Fruit fly (Drosophila melanogaster) whole organism, wandering third instar larva: ENCODE measurements around the gene CG4004.

ENCODE experiments used
- Abd-B ChIP-seq: fragments of >200 bp; optimal IDR thresholded peaks from 2 replicates; lab custom pipeline; 2017; ENCODE audit warnings: missing biosample characterization, missing genetic modification characterization
- CG32264 ChIP-seq: fragments of 200-800 bp; sonication (Bioruptor generic); optimal IDR thresholded peaks from 2 replicates; lab custom pipeline; 2016; ENCODE audit warnings: missing biosample characterization, missing genetic modification characterization
- CG9705 ChIP-seq: fragments of 200-800 bp; sonication (Bioruptor generic); optimal IDR thresholded peaks from 2 replicates; lab custom pipeline; 2018; ENCODE audit warnings: missing biosample characterization, mild to moderate bottlenecking, missing genetic modification characterization
- CrebA ChIP-seq: fragments of 200-800 bp; sonication (Bioruptor generic); optimal IDR thresholded peaks from 2 replicates; lab custom pipeline; 2016; ENCODE audit warnings: missing biosample characterization, mild to moderate bottlenecking, missing genetic modification characterization, borderline replicate concordance
- Dfd ChIP-seq: fragments of >200 bp; optimal IDR thresholded peaks from 2 replicates; lab custom pipeline; 2017; ENCODE audit warnings: missing biosample characterization, missing genetic modification characterization
- Dif ChIP-seq: fragments of 200-275, 200-300 bp; sonication (Bioruptor generic); optimal IDR thresholded peaks from 2 replicates; lab custom pipeline; 2018; ENCODE audit warnings: missing biosample characterization, missing genetic modification characterization; ENCODE audit not compliant: partially characterized antibody
- GATAd ChIP-seq: sonication (Bioruptor generic); optimal IDR thresholded peaks from 2 replicates; lab custom pipeline; 2016; ENCODE audit warnings: missing biosample characterization, missing genetic modification characterization
- HLH106 ChIP-seq: fragments of 200-800 bp; optimal IDR thresholded peaks from 3 replicates; lab custom pipeline; 2019; ENCODE audit warnings: missing biosample characterization, mild to moderate bottlenecking, missing genetic modification characterization, moderate library complexity
- Hnf4 ChIP-seq: fragments of 200-800 bp; sonication (Bioruptor generic); optimal IDR thresholded peaks from 2 replicates; lab custom pipeline; 2016; ENCODE audit warnings: missing biosample characterization, mild to moderate bottlenecking, missing genetic modification characterization
- Hr78 ChIP-seq: fragments of >200 bp; optimal IDR thresholded peaks from 2 replicates; lab custom pipeline; 2017; ENCODE audit warnings: missing biosample characterization, missing genetic modification characterization
- Hr83 ChIP-seq: fragments of 200-300 bp; sonication (Bioruptor generic); optimal IDR thresholded peaks from 2 replicates; lab custom pipeline; 2016; ENCODE audit warnings: missing biosample characterization, mild to moderate bottlenecking, missing genetic modification characterization, moderate library complexity; ENCODE audit not compliant: poor library complexity, severe bottlenecking
- Jra ChIP-seq: sonication (Bioruptor generic); optimal IDR thresholded peaks from 2 replicates; lab custom pipeline; 2016; ENCODE audit warnings: missing biosample characterization, missing genetic modification characterization
- Mio ChIP-seq: sonication (Bioruptor generic); optimal IDR thresholded peaks from 2 replicates; lab custom pipeline; 2016; ENCODE audit warnings: missing biosample characterization, missing genetic modification characterization
- Myc ChIP-seq: fragments of >200 bp; optimal IDR thresholded peaks from 2 replicates; lab custom pipeline; 2017
- N ChIP-seq: fragments of >200 bp; optimal IDR thresholded peaks from 2 replicates; lab custom pipeline; 2018; ENCODE audit warnings: missing biosample characterization, missing external identifiers, missing genetic modification characterization
- OdsH ChIP-seq: fragments of 200-800 bp; sonication (Bioruptor generic); optimal IDR thresholded peaks from 2 replicates; lab custom pipeline; 2016; ENCODE audit warnings: missing biosample characterization, mild to moderate bottlenecking, missing genetic modification characterization
- Rel ChIP-seq, 2 experiments: fragments of 200-800 bp; sonication (Bioruptor generic) in 1 of 2; optimal IDR thresholded peaks; 2 replicates in 1 of 2; 3 replicates in 1 of 2; lab custom pipeline; 2016 to 2019; ENCODE audit warnings: mild to moderate bottlenecking in 2 of 2, missing biosample characterization in 2 of 2, missing genetic modification characterization in 2 of 2, moderate library complexity in 1 of 2
- Sp1 ChIP-seq: fragments of 200-800 bp; sonication (Bioruptor generic); optimal IDR thresholded peaks from 3 replicates; lab custom pipeline; 2019; ENCODE audit warnings: missing biosample characterization, mild to moderate bottlenecking, missing genetic modification characterization, moderate library complexity
- Vsx2 ChIP-seq: fragments of 200-300, 225-300 bp; sonication (Bioruptor generic); optimal IDR thresholded peaks from 2 replicates; lab custom pipeline; 2018; ENCODE audit warnings: missing biosample characterization, missing genetic modification characterization; ENCODE audit not compliant: partially characterized antibody
- br ChIP-seq: fragments of 200-800 bp; sonication (Bioruptor generic); optimal IDR thresholded peaks from 2 replicates; lab custom pipeline; 2016; ENCODE audit warnings: missing biosample characterization, missing genetic modification characterization
- brk ChIP-seq: fragments of 200-800 bp; sonication (Bioruptor generic); optimal IDR thresholded peaks from 2 replicates; lab custom pipeline; 2016; ENCODE audit warnings: missing biosample characterization, mild to moderate bottlenecking, missing genetic modification characterization
- dl ChIP-seq, 2 experiments: fragments of 175-275, 200-275 bp in 1 of 2; fragments of 200-275 bp in 1 of 2; sonication (Bioruptor generic); optimal IDR thresholded peaks; lab custom pipeline; 2018; ENCODE audit warnings: mild to moderate bottlenecking in 2 of 2, missing biosample characterization in 2 of 2, missing genetic modification characterization in 2 of 2, moderate library complexity in 2 of 2; ENCODE audit not compliant: partially characterized antibody in 2 of 2, insufficient read depth in 1 of 2
- dmrt93B ChIP-seq: fragments of 200-800 bp; sonication (Bioruptor generic); optimal IDR thresholded peaks from 2 replicates; lab custom pipeline; 2018; ENCODE audit warnings: missing biosample characterization, mild to moderate bottlenecking, missing genetic modification characterization
- dsf ChIP-seq: sonication (Bioruptor generic); optimal IDR thresholded peaks from 2 replicates; lab custom pipeline; 2016; ENCODE audit warnings: missing biosample characterization, missing genetic modification characterization, borderline replicate concordance
- ey ChIP-seq: fragments of 200-800 bp; sonication (Bioruptor generic); optimal IDR thresholded peaks from 2 replicates; lab custom pipeline; 2016; ENCODE audit warnings: missing biosample characterization, missing genetic modification characterization
- foxo ChIP-seq, 2 experiments: fragments of 200-800 bp; sonication (Bioruptor generic); optimal IDR thresholded peaks; 2 replicates in 1 of 2; 3 replicates in 1 of 2; lab custom pipeline; 2016 to 2017; ENCODE audit warnings: missing biosample characterization in 2 of 2, missing genetic modification characterization in 2 of 2
- fru ChIP-seq: fragments of 200-800 bp; sonication (Bioruptor generic); optimal IDR thresholded peaks from 3 replicates; lab custom pipeline; 2016; ENCODE audit warnings: missing biosample characterization, mild to moderate bottlenecking, missing genetic modification characterization
- h ChIP-seq: fragments of 200-800 bp; sonication (Bioruptor generic); optimal IDR thresholded peaks from 3 replicates; lab custom pipeline; 2016; ENCODE audit warnings: missing biosample characterization, mild to moderate bottlenecking, missing genetic modification characterization
- jim ChIP-seq: fragments of 175-275, 200-325 bp; sonication (Bioruptor generic); optimal IDR thresholded peaks from 2 replicates; lab custom pipeline; 2016; ENCODE audit warnings: missing biosample characterization, mild to moderate bottlenecking, missing genetic modification characterization
- lola ChIP-seq: fragments of >200 bp; optimal IDR thresholded peaks from 2 replicates; lab custom pipeline; 2017; ENCODE audit warnings: missing biosample characterization, missing genetic modification characterization
- pan ChIP-seq: fragments of >200 bp; optimal IDR thresholded peaks from 2 replicates; lab custom pipeline; 2017
- psq ChIP-seq: fragments of 200-800 bp; sonication (Bioruptor generic); optimal IDR thresholded peaks from 3 replicates; lab custom pipeline; 2017; ENCODE audit warnings: missing biosample characterization, mild to moderate bottlenecking, missing genetic modification characterization, moderate library complexity
- rgr ChIP-seq: fragments of 200-800 bp; sonication (Bioruptor generic); optimal IDR thresholded peaks from 3 replicates; lab custom pipeline; 2016; ENCODE audit warnings: missing biosample characterization, mild to moderate bottlenecking, missing genetic modification characterization
- sage ChIP-seq: fragments of 200-800 bp; sonication (Bioruptor generic); optimal IDR thresholded peaks from 2 replicates; lab custom pipeline; 2016; ENCODE audit warnings: missing biosample characterization, mild to moderate bottlenecking, missing genetic modification characterization
- sv ChIP-seq: fragments of 200-800 bp; sonication (Bioruptor generic); optimal IDR thresholded peaks from 3 replicates; lab custom pipeline; 2016; ENCODE audit warnings: missing biosample characterization, missing genetic modification characterization
- tai ChIP-seq: sonication (Bioruptor generic); optimal IDR thresholded peaks from 2 replicates; lab custom pipeline; 2016; ENCODE audit warnings: missing biosample characterization, missing genetic modification characterization
- usp ChIP-seq: fragments of >200 bp; optimal IDR thresholded peaks from 2 replicates; lab custom pipeline; 2017; ENCODE audit warnings: missing biosample characterization, missing genetic modification characterization
- woc ChIP-seq: sonication (Bioruptor generic); optimal IDR thresholded peaks from 2 replicates; lab custom pipeline; 2016; ENCODE audit warnings: missing biosample characterization, mild to moderate bottlenecking, missing genetic modification characterization

Gene CG4004

DNA sequence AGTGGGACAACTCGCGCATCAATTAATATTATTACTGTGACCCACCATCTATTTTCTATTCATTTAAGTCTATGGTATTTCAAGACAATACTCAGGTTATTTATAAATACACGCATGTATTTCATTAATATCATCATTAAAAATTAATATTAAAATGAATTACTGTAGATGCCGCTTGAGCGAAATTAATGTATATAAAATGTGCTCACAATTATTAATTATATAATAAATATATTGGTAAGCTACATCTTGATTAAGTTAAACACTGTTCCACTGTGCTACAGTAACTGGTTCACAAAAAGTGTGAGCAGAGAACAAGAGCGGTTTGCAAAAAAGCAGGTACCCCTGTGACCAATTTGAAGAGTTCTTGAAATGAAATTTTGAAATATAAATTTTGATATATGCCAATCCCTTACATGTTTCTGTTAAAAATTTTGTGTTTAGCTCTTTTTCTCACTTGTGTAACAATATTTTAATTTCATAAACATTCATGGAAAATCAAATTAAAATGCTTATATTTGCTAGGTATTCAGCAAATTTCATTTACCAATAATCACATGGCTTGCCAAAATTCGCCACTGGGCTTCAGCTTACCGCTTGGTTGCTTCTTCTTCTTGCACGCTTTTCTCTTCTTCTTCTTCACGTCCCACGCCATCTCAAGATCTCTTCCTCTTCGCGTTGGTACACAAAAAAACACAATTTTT is 7.1 kb downstream of the CG4004 start:
- peak; percentile 99 for TF ChIP-seq h (GFP tag; lab: Kevin White, UChicago)
- TF ChIP-seq br (GFP tag; lab: Kevin White, UChicago), result peak; percentile 99
- TF ChIP-seq lola, result no peak
- peak; percentile 100 for TF ChIP-seq fru (GFP tag; lab: Kevin White, UChicago)
- peak; percentile 96 for TF ChIP-seq GATAd (GFP tag; lab: Kevin White, UChicago)
- TF ChIP-seq Dif (GFP tag; lab: Kevin White, UChicago), result no peak
- TF ChIP-seq dsf (GFP tag; lab: Kevin White, UChicago), result peak; percentile 95
- TF ChIP-seq Sp1 (GFP tag; lab: Kevin White, UChicago), result peak; percentile 100
- TF ChIP-seq foxo (GFP tag; optimal IDR thresholded peaks at IDR 0.05; lab: Kevin White, UChicago), result peak; percentile 97 to 100
- peak; percentile 94 for TF ChIP-seq CrebA (GFP tag; lab: Kevin White, UChicago)
- peak; percentile 96 for TF ChIP-seq tai (GFP tag; lab: Kevin White, UChicago)
- TF ChIP-seq CG9705 (GFP tag; lab: Kevin White, UChicago), result peak; percentile 99
- TF ChIP-seq Mio (GFP tag; lab: Kevin White, UChicago), result peak; percentile 94
- TF ChIP-seq ey (GFP tag; lab: Kevin White, UChicago), result peak; percentile 100
- TF ChIP-seq Hr83 (GFP tag; lab: Kevin White, UChicago), result peak; percentile 70
- peak; percentile 100 for TF ChIP-seq HLH106 (tag; lab: Kevin White, UChicago)
- peak; percentile 96 for TF ChIP-seq Jra (GFP tag; lab: Kevin White, UChicago)
- TF ChIP-seq Vsx2, result no peak
- TF ChIP-seq psq (GFP tag; lab: Kevin White, UChicago), result peak; percentile 95
- TF ChIP-seq CG32264, result peak; percentile 97
- no peak for TF ChIP-seq Myc
- TF ChIP-seq usp, result peak; percentile 2
- peak; percentile 81 for TF ChIP-seq Rel (GFP tag; optimal IDR thresholded peaks at IDR 0.05; lab: Kevin White, UChicago)
- peak; percentile 96 for TF ChIP-seq Rel (tag; optimal IDR thresholded peaks at IDR 0.05; lab: Kevin White, UChicago)
- TF ChIP-seq N (GFP tag; lab: Kevin White, UChicago), result no peak
- peak; percentile 98 for TF ChIP-seq woc
- peak; percentile 99 for TF ChIP-seq rgr (GFP tag; lab: Kevin White, UChicago)
- TF ChIP-seq Hr78 (GFP tag; lab: Kevin White, UChicago), result no peak
- peak; percentile 86 for TF ChIP-seq brk
- TF ChIP-seq sage, result peak; percentile 97
- peak; percentile 100 for TF ChIP-seq dmrt93B (GFP tag; lab: Kevin White, UChicago)
- peak; percentile 99 for TF ChIP-seq Dfd (GFP tag; lab: Kevin White, UChicago)
- no peak for TF ChIP-seq jim
- TF ChIP-seq Abd-B, result no peak
- TF ChIP-seq sv (GFP tag; lab: Kevin White, UChicago), result peak; percentile 100
- TF ChIP-seq pan, result no peak
- no peak for TF ChIP-seq dl (GFP tag; optimal IDR thresholded peaks at IDR 0.05; lab: Kevin White, UChicago; ENCODE audit: insufficient read depth in 1 of 2, partially characterized antibody in 2 of 2)
- TF ChIP-seq OdsH, result peak; percentile 99
- TF ChIP-seq Hnf4, result peak; percentile 99

DNA sequence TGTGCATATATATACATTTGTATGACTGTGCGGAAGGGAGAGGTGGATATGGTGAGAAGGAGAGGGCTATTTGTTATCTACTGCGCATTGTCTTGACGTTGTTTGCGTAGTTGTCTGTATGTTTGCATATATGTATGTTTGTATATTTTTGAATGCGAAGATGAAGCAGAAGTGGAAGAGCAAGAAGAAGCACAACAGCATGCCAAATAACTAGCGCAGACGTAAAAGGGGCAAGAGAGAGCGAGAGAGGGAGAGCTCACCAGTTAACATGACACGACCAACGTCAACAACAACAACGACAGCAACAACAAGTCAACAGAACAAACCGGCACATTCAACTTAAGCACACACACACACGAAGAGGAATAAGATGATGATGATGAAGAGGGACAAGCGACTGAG is 7.8 kb downstream of the CG4004 start:
- peak; percentile 40 for TF ChIP-seq Vsx2
- no peak for TF ChIP-seq Rel (GFP tag; optimal IDR thresholded peaks at IDR 0.05; lab: Kevin White, UChicago)
- TF ChIP-seq Rel (tag; optimal IDR thresholded peaks at IDR 0.05; lab: Kevin White, UChicago), result no peak
- TF ChIP-seq Mio (GFP tag; lab: Kevin White, UChicago), result no peak
- peak in 1 of 2 experiments; percentile 36 for TF ChIP-seq dl (GFP tag; optimal IDR thresholded peaks at IDR 0.05; lab: Kevin White, UChicago; ENCODE audit: insufficient read depth in 1 of 2, partially characterized antibody in 2 of 2)
- peak; percentile 60 for TF ChIP-seq Hr83 (GFP tag; lab: Kevin White, UChicago)
- peak; percentile 30 for TF ChIP-seq Dif (GFP tag; lab: Kevin White, UChicago)
